Worm (Caenorhabditis elegans): ENCODE measurements around the gene nas-24.

Gene nas-24

ce11 chrV:13818824-13819408 lies 49.7 kb downstream of the nas-24 start, which contains the start of gene sel-10 (continued):
- TF ChIP-seq jun-1 (tag; optimal IDR thresholded peaks at IDR 0.05) (no peak), D1046.2 (GFP tag; IDR thresholded peaks at IDR 0.05) (no peak), ceh-32 (tag; optimal IDR thresholded peaks at IDR 0.05; ENCODE audit: poor library complexity) (no peak), skn-1 (tag; optimal IDR thresholded peaks at IDR 0.05) (no peak), pqm-1 (tag; optimal IDR thresholded peaks at IDR 0.05) (no peak), unc-39 (tag; optimal IDR thresholded peaks at IDR 0.05) (no peak), F37D6.2 (tag; optimal IDR thresholded peaks at IDR 0.05) (peak; percentile 36), mxl-2 (GFP tag; conservative IDR thresholded peaks at IDR 0.05) (no peak), nhr-77 (tag; optimal IDR thresholded peaks at IDR 0.05) (no peak), attf-4 (tag; optimal IDR thresholded peaks at IDR 0.05) (no peak), lin-15B (tag; optimal IDR thresholded peaks at IDR 0.05) (no peak), fkh-10 (GFP tag; optimal IDR thresholded peaks at IDR 0.05) (no peak), dmd-6 (GFP tag; IDR thresholded peaks at IDR 0.05) (peak; percentile 70), vab-7 (GFP tag; IDR thresholded peaks at IDR 0.05) (no peak), hlh-30 (tag; optimal IDR thresholded peaks at IDR 0.05; ENCODE audit: insufficient read depth) (peak; percentile 66), lin-1 (GFP tag; IDR thresholded peaks at IDR 0.05) (no peak), mdt-29 (GFP tag; IDR thresholded peaks at IDR 0.05) (no peak), tra-1 (GFP tag; IDR thresholded peaks at IDR 0.05) (no peak), egl-27 (tag; optimal IDR thresholded peaks at IDR 0.05) (no peak), spr-1 (tag; optimal IDR thresholded peaks at IDR 0.05) (no peak), spr-3 (GFP tag; optimal IDR thresholded peaks at IDR 0.05) (no peak), nhr-111 (GFP tag; optimal IDR thresholded peaks at IDR 0.05) (no peak), mes-2 (tag; optimal IDR thresholded peaks at IDR 0.05; ENCODE audit: poor library complexity, severe bottlenecking) (peak; percentile 84), Y48G9A.11 (GFP tag; IDR thresholded peaks at IDR 0.05) (no peak), F44E2.7 (GFP tag; IDR thresholded peaks at IDR 0.05) (no peak)

All from whole organism, L4 larva.